Worm (Caenorhabditis elegans): Measurements from ENCODE around the gene K03H9.3.

DNA sequence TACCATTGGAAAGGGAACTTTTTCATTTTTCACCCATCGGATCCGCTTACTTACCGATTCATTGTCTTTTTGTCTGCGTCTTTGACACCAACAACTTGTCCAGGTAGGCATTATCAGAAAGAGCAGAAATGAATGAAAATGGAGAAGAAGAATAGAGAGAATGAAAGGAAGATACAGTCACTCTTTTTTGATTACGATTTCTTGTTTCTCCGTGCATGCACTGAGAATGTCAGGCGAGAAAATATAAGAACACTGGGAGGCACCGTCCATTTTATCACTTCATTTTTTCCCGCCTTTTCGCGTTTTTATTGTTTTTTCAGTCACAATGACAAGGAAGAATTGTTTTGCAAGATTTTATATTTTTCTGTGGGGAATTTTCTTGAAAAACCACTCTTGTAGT lies 46.4 kb downstream of the K03H9.3 start:
- TF ChIP-seq dao-5 (tag; optimal IDR thresholded peaks at IDR 0.05) (no peak), W03F9.2 (tag; optimal IDR thresholded peaks at IDR 0.05) (no peak)
